Fruit fly (Drosophila melanogaster) S2 (cell line): ENCODE results near the gene Sap-r.

Experiments used
- CG8478 ChIP-seq: fragments of >200 bp; optimal IDR thresholded peaks from 2 replicates; lab custom pipeline; 2018
- CTCF ChIP-seq, 2 experiments: fragments of >200 bp; optimal IDR thresholded peaks; 2 replicates each; lab custom pipeline; 2018

DNA sequence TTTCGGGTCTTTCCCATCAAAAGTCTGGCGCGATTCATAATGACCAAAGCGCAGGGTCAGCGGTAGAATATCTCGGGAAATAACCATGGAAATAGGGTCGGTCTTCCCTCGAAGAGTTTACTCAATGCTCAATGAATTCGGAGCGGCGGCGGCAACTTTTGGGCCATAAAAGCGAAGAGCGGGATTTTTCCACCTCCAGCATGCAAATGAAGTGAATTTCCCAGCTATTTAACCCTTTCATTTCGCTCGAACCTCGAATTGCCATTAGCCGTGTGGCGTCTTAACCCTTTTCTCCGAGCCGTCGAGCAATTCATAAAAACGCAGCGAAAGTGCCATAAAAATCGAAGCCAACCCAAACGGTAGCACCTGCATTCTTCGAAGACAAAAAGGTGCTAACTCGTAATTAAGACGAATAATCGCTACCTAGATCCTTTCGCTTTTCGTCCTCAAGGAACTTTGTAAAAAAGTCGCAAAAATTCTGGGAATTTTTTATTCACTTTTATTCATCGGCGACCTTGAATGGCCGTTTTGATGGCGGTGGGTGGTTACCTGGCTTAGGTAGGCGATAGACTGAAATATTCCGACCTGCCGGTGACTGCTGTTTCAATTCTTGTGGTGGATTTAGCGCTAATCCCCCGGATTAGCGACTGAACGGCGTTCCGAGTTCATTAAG lies 39.3 kb downstream of the Sap-r start:
- TF ChIP-seq CTCF (optimal IDR thresholded peaks at IDR 0.05; lab: Kevin White, UChicago): no peak
- no peak for TF ChIP-seq CG8478 (lab: Kevin White, UChicago)
